Fruit fly (Drosophila melanogaster) whole organism, embryonic: ENCODE data around the gene Ilp7.

Experiments used
- Atf6 ChIP-seq: fragments of 200-800 bp; sonication (Bioruptor generic); IDR thresholded peaks from 2 replicates; pipeline ENCODE4 v1.3.6; 2022; ENCODE audit warnings: missing biosample characterization, missing genetic modification characterization
- CG10431 ChIP-seq: fragments of 200-800 bp; sonication (Bioruptor generic); optimal IDR thresholded peaks from 3 replicates; lab custom pipeline; 2018; ENCODE audit warnings: missing biosample characterization, mild to moderate bottlenecking, missing genetic modification characterization
- CG10565 ChIP-seq: fragments of 200-800 bp; sonication (Bioruptor generic); optimal IDR thresholded peaks from 3 replicates; lab custom pipeline; 2016; ENCODE audit warnings: missing biosample characterization, mild to moderate bottlenecking, missing genetic modification characterization
- CG11696 ChIP-seq: fragments of 200-800 bp; sonication (Bioruptor generic); IDR thresholded peaks from 2 replicates; pipeline ENCODE4 v1.3.6; 2022; ENCODE audit warnings: missing biosample characterization, missing genetic modification characterization
- CG13287 ChIP-seq: fragments of 200-800 bp; sonication (Bioruptor generic); IDR thresholded peaks from 2 replicates; pipeline ENCODE4 v1.3.6; 2022; ENCODE audit warnings: missing biosample characterization, missing genetic modification characterization; ENCODE audit not compliant: partially characterized antibody
- CG1602 ChIP-seq: fragments of 200-800 bp; sonication (Bioruptor generic); optimal IDR thresholded peaks from 3 replicates; lab custom pipeline; 2016; ENCODE audit warnings: missing biosample characterization, missing genetic modification characterization
- CG16813 ChIP-seq: fragments of 200-800 bp; sonication (Bioruptor generic); IDR thresholded peaks from 3 replicates; pipeline ENCODE4 v1.3.6; 2022; ENCODE audit warnings: missing biosample characterization, missing genetic modification characterization; ENCODE audit not compliant: partially characterized antibody
- CG17328 ChIP-seq: fragments of 200-800 bp; sonication (Bioruptor generic); IDR thresholded peaks from 2 replicates; pipeline ENCODE4 v1.3.6; 2022; ENCODE audit warnings: missing biosample characterization, missing genetic modification characterization
- CG17829 ChIP-seq: fragments of 200-800 bp; optimal IDR thresholded peaks from 2 replicates; lab custom pipeline; 2019; ENCODE audit warnings: missing biosample characterization, mild to moderate bottlenecking, missing genetic modification characterization, moderate library complexity
- CG18619 ChIP-seq: fragments of 200-800 bp; sonication (Bioruptor generic); optimal IDR thresholded peaks from 3 replicates; lab custom pipeline; 2017; ENCODE audit warnings: missing biosample characterization, mild to moderate bottlenecking, missing genetic modification characterization
- CG30431 ChIP-seq: fragments of 200-800 bp; sonication (Bioruptor generic); optimal IDR thresholded peaks from 2 replicates; lab custom pipeline; 2017; ENCODE audit warnings: missing biosample characterization, missing genetic modification characterization
- CG31224 ChIP-seq: fragments of 200-800 bp; sonication (Bioruptor generic); IDR thresholded peaks from 2 replicates; pipeline ENCODE4 v1.3.6; 2022; ENCODE audit warnings: missing biosample characterization, missing genetic modification characterization
- CG34376 ChIP-seq: fragments of 200-800 bp; sonication (Bioruptor generic); optimal IDR thresholded peaks from 2 replicates; lab custom pipeline; 2018; ENCODE audit warnings: missing biosample characterization, mild to moderate bottlenecking, missing genetic modification characterization
- CG3995 ChIP-seq: fragments of 200-800 bp; sonication (Bioruptor generic); optimal IDR thresholded peaks from 3 replicates; lab custom pipeline; 2016; ENCODE audit warnings: missing biosample characterization, missing genetic modification characterization
- CG43689 ChIP-seq: fragments of 200-800 bp; sonication (Bioruptor generic); IDR thresholded peaks from 2 replicates; pipeline ENCODE4 v1.3.6; 2022; ENCODE audit warnings: missing biosample characterization, missing genetic modification characterization
- CG4424 ChIP-seq: fragments of 200-800 bp; sonication (Bioruptor generic); optimal IDR thresholded peaks from 3 replicates; lab custom pipeline; 2016; ENCODE audit warnings: missing biosample characterization, missing genetic modification characterization
- CG4617 ChIP-seq: fragments of 200-800 bp; sonication (Bioruptor generic); optimal IDR thresholded peaks from 3 replicates; lab custom pipeline; 2016; ENCODE audit warnings: missing biosample characterization, missing genetic modification characterization, borderline replicate concordance
- CG4854 ChIP-seq: fragments of 200-800 bp; sonication (Bioruptor generic); optimal IDR thresholded peaks from 2 replicates; lab custom pipeline; 2016; ENCODE audit warnings: missing biosample characterization, missing genetic modification characterization, inconsistent platforms
- CG6254 ChIP-seq: fragments of 200-800 bp; sonication (Bioruptor generic); optimal IDR thresholded peaks from 3 replicates; lab custom pipeline; 2017; ENCODE audit warnings: mild to moderate bottlenecking, missing biosample characterization, missing genetic modification reagents, missing genetic modification characterization
- CG6654 ChIP-seq: fragments of 200-800 bp; sonication (Bioruptor generic); optimal IDR thresholded peaks from 2 replicates; lab custom pipeline; 2017; ENCODE audit warnings: missing biosample characterization, mild to moderate bottlenecking, missing genetic modification characterization
- CG8359 ChIP-seq: fragments of 200-800 bp; sonication (Bioruptor generic); optimal IDR thresholded peaks from 2 replicates; lab custom pipeline; 2017; ENCODE audit warnings: missing biosample characterization, mild to moderate bottlenecking, missing genetic modification characterization, borderline replicate concordance
- CoRest ChIP-seq: fragments of 200-800 bp; sonication (Bioruptor generic); optimal IDR thresholded peaks from 3 replicates; lab custom pipeline; 2018; ENCODE audit warnings: missing biosample characterization, mild to moderate bottlenecking, missing genetic modification characterization, moderate library complexity
- Dek ChIP-seq: fragments of 200-800 bp; sonication (Bioruptor generic); optimal IDR thresholded peaks from 3 replicates; lab custom pipeline; 2019; ENCODE audit warnings: missing biosample characterization, mild to moderate bottlenecking, missing genetic modification characterization, moderate library complexity
- Dll ChIP-seq: fragments of 200-800 bp; sonication (Bioruptor generic); IDR thresholded peaks from 4 replicates; pipeline ENCODE4 v1.3.6; 2022; ENCODE audit warnings: missing biosample characterization, missing genetic modification characterization; ENCODE audit not compliant: partially characterized antibody
- Eip74EF ChIP-seq, 2 experiments: fragments of 200-800 bp in 1 of 2; fragments of >200 bp in 1 of 2; sonication (Bioruptor generic) in 1 of 2; optimal IDR thresholded peaks; 2 replicates each; lab custom pipeline; 2017 to 2019; ENCODE audit warnings: missing biosample characterization in 2 of 2, missing genetic modification characterization in 2 of 2, mild to moderate bottlenecking in 1 of 2, moderate library complexity in 1 of 2
- Fer1 ChIP-seq: fragments of 200-800 bp; sonication (Bioruptor generic); optimal IDR thresholded peaks from 2 replicates; lab custom pipeline; 2017; ENCODE audit warnings: missing biosample characterization, mild to moderate bottlenecking, missing genetic modification characterization
- HLH54F ChIP-seq: fragments of 200-800 bp; sonication (Bioruptor generic); optimal IDR thresholded peaks from 3 replicates; lab custom pipeline; 2016; ENCODE audit warnings: missing biosample characterization, missing genetic modification characterization
- Hey ChIP-seq: fragments of 200-800 bp; sonication (Bioruptor generic); optimal IDR thresholded peaks from 3 replicates; lab custom pipeline; 2018; ENCODE audit warnings: missing biosample characterization, mild to moderate bottlenecking, missing genetic modification characterization
- Neu2 ChIP-seq: fragments of 200-800 bp; sonication (Bioruptor generic); optimal IDR thresholded peaks from 3 replicates; lab custom pipeline; 2016; ENCODE audit warnings: missing biosample characterization, missing genetic modification characterization, borderline replicate concordance
- Nf-YB ChIP-seq: fragments of 200-800 bp; sonication (Bioruptor generic); optimal IDR thresholded peaks from 3 replicates; lab custom pipeline; 2019; ENCODE audit warnings: missing biosample characterization, mild to moderate bottlenecking, missing genetic modification characterization, moderate library complexity
- Oaz ChIP-seq: fragments of 200-800 bp; sonication (Bioruptor generic); IDR thresholded peaks from 2 replicates; pipeline ENCODE4 v1.3.6; 2022; ENCODE audit warnings: missing biosample characterization, missing genetic modification characterization
- Poxn ChIP-seq: fragments of 200-800 bp; sonication (Bioruptor generic); IDR thresholded peaks from 2 replicates; pipeline ENCODE4 v1.3.6; 2022; ENCODE audit warnings: missing biosample characterization, missing genetic modification characterization
- Taf1 ChIP-seq: fragments of 200-800 bp; sonication (Bioruptor generic); IDR thresholded peaks from 2 replicates; pipeline ENCODE4 v1.3.6; 2022; ENCODE audit warnings: missing biosample characterization, missing genetic modification characterization
- Tbp ChIP-seq: fragments of >200 bp; optimal IDR thresholded peaks from 2 replicates; lab custom pipeline; 2018; ENCODE audit warnings: missing biosample characterization, missing genetic modification characterization
- ase ChIP-seq: fragments of 200-800 bp; sonication (Bioruptor generic); IDR thresholded peaks from 3 replicates; pipeline ENCODE4 v1.3.6; 2022; ENCODE audit warnings: missing biosample characterization, missing genetic modification characterization
- danr ChIP-seq: fragments of 200-800 bp; sonication (Bioruptor generic); IDR thresholded peaks from 2 replicates; pipeline ENCODE4 v1.3.6; 2022; ENCODE audit warnings: missing biosample characterization, missing genetic modification characterization
- dimm ChIP-seq: fragments of 200-800 bp; sonication (Bioruptor generic); IDR thresholded peaks from 2 replicates; pipeline ENCODE4 v1.3.6; 2022; ENCODE audit warnings: missing biosample characterization, missing genetic modification characterization
- disco-r ChIP-seq: fragments of 200-800 bp; sonication (Bioruptor generic); optimal IDR thresholded peaks from 2 replicates; lab custom pipeline; 2016; ENCODE audit warnings: missing biosample characterization, missing genetic modification characterization
- emc ChIP-seq: fragments of 200-800 bp; sonication (Bioruptor generic); optimal IDR thresholded peaks from 2 replicates; lab custom pipeline; 2016; ENCODE audit warnings: missing biosample characterization, missing genetic modification characterization
- gfzf ChIP-seq: fragments of 200-800 bp; sonication (Bioruptor generic); optimal IDR thresholded peaks from 2 replicates; lab custom pipeline; 2016; ENCODE audit warnings: missing biosample characterization, mild to moderate bottlenecking, missing genetic modification characterization, moderate library complexity
- hb ChIP-seq: fragments of 200-800 bp; sonication (Bioruptor generic); IDR thresholded peaks from 3 replicates; pipeline ENCODE4 v1.3.6; 2022; ENCODE audit warnings: missing biosample characterization, missing genetic modification characterization; ENCODE audit not compliant: partially characterized antibody
- hkb ChIP-seq, 2 experiments: fragments of 200-800 bp in 1 of 2; fragments of >200 bp in 1 of 2; sonication (Bioruptor generic) in 1 of 2; IDR thresholded peaks in 1 of 2; optimal IDR thresholded peaks in 1 of 2; 2 replicates each; pipeline versions ENCODE4 v1.3.6 to Lab custom; 2017 to 2022; ENCODE audit warnings: missing biosample characterization in 1 of 2, missing genetic modification characterization in 1 of 2
- insv ChIP-seq, 2 experiments: fragments of 200-800 bp; sonication (Bioruptor generic); optimal IDR thresholded peaks; 3 replicates each; lab custom pipeline; 2016 to 2018; ENCODE audit warnings: missing biosample characterization in 2 of 2, missing genetic modification characterization in 2 of 2
- jigr1 ChIP-seq: fragments of 200-800 bp; sonication (Bioruptor generic); IDR thresholded peaks from 3 replicates; pipeline ENCODE4 v1.3.6; 2022; ENCODE audit warnings: missing biosample characterization, missing genetic modification characterization
- lmd ChIP-seq: fragments of 200-800 bp; sonication (Bioruptor generic); IDR thresholded peaks from 2 replicates; pipeline ENCODE4 v1.3.6; 2022; ENCODE audit warnings: missing biosample characterization, missing genetic modification characterization
- peb ChIP-seq: fragments of 200-800 bp; sonication (Bioruptor generic); IDR thresholded peaks from 2 replicates; pipeline ENCODE4 v1.3.6; 2022; ENCODE audit warnings: missing biosample characterization, missing genetic modification characterization
- sob ChIP-seq: fragments of 200-800 bp; sonication (Bioruptor generic); IDR thresholded peaks from 2 replicates; pipeline ENCODE4 v1.3.6; 2022; ENCODE audit warnings: missing biosample characterization, missing genetic modification characterization
- tna ChIP-seq: fragments of 200-800 bp; sonication (Bioruptor generic); IDR thresholded peaks from 2 replicates; pipeline ENCODE4 v1.3.6; 2022; ENCODE audit warnings: missing biosample characterization, missing genetic modification characterization; ENCODE audit not compliant: partially characterized antibody
- yki ChIP-seq: fragments of >200 bp; optimal IDR thresholded peaks from 3 replicates; lab custom pipeline; 2018

Ilp7 gene

dm6 chrX:3677847-3678411 lies 10.5 kb downstream of the Ilp7 start (continued):
- peak in 1 of 2 experiments; percentile 85 for TF ChIP-seq Eip74EF (GFP tag; optimal IDR thresholded peaks at IDR 0.05; lab: Kevin White, UChicago)
- peak; percentile 78 for TF ChIP-seq lmd (GFP tag; lab: Robert Waterston, UW)
- no peak for TF ChIP-seq disco-r (GFP tag; lab: Kevin White, UChicago)
- TF ChIP-seq sob (GFP tag; lab: Robert Waterston, UW) = 0 out of 2 replicates have a peak, but pooled peaks have one; percentile 19
- peak; percentile 78 for TF ChIP-seq CG6254 (GFP tag; lab: Kevin White, UChicago)
- TF ChIP-seq Hey = no peak
- TF ChIP-seq Poxn (GFP tag; lab: Robert Waterston, UW) = no peak
- no peak for TF ChIP-seq jigr1
- peak; percentile 73 for TF ChIP-seq CG1602 (GFP tag; lab: Kevin White, UChicago)
- TF ChIP-seq ase (GFP tag; lab: Robert Waterston, UW) = peak; percentile 40; the same call in 2 of the 3 replicates
- TF ChIP-seq gfzf (GFP tag; lab: Kevin White, UChicago) = no peak
- TF ChIP-seq Atf6 (GFP tag; lab: Robert Waterston, UW) = no peak; the same call in 1 of the 2 replicates
- TF ChIP-seq Oaz (GFP tag; lab: Robert Waterston, UW) = no peak
- peak; percentile 81 for TF ChIP-seq CG4424
- peak; percentile 81 for TF ChIP-seq Dek (tag; lab: Kevin White, UChicago)
- no peak for TF ChIP-seq Dll (GFP tag; lab: Robert Waterston, UW)
- TF ChIP-seq CG11696 (GFP tag; lab: Robert Waterston, UW) = 0 out of 2 replicates have a peak, but pooled peaks have one; percentile 42
- TF ChIP-seq CG10565 = no peak
- TF ChIP-seq danr (GFP tag; lab: Robert Waterston, UW) = peak; percentile 54; the same call in 1 of the 2 replicates
- no peak for TF ChIP-seq CG13287 (GFP tag; lab: Robert Waterston, UW)
- no peak for TF ChIP-seq Tbp (GFP tag; lab: Kevin White, UChicago)
- TF ChIP-seq CG17328 (GFP tag; lab: Robert Waterston, UW) = peak; percentile 54
- no peak for TF ChIP-seq CG4854 (GFP tag; lab: Kevin White, UChicago)
- TF ChIP-seq CoRest (tag; lab: Kevin White, UChicago) = peak; percentile 93
- peak; percentile 76 for TF ChIP-seq yki (lab: Kevin White, UChicago)
- TF ChIP-seq insv (GFP tag; optimal IDR thresholded peaks at IDR 0.05; lab: Kevin White, UChicago) = no peak
- peak; percentile 77 for TF ChIP-seq CG6654 (GFP tag; lab: Kevin White, UChicago)
- 0 out of 2 replicates have a peak, but pooled peaks have one; percentile 39 for TF ChIP-seq CG31224 (GFP tag; lab: Robert Waterston, UW)
- peak; percentile 76 for TF ChIP-seq CG8359 (GFP tag; lab: Kevin White, UChicago)
- no peak for TF ChIP-seq CG4617
- no peak for TF ChIP-seq CG34376
- TF ChIP-seq HLH54F (GFP tag; lab: Kevin White, UChicago) = no peak
- no peak for TF ChIP-seq dimm (GFP tag; lab: Robert Waterston, UW)
- peak; percentile 74 for TF ChIP-seq Nf-YB (GFP tag; lab: Kevin White, UChicago)
- TF ChIP-seq Taf1 (GFP tag; lab: Robert Waterston, UW) = no peak
- TF ChIP-seq CG18619 (GFP tag; lab: Kevin White, UChicago) = peak; percentile 88
- peak; percentile 6 for TF ChIP-seq emc (GFP tag; lab: Kevin White, UChicago)
- no peak for TF ChIP-seq CG43689 (GFP tag; lab: Robert Waterston, UW)
- peak; percentile 65 for TF ChIP-seq CG10431 (GFP tag; lab: Kevin White, UChicago)
- no peak for TF ChIP-seq hkb (optimal IDR thresholded peaks at IDR 0.05; lab: Kevin White, UChicago)
- peak; percentile 74; the same call in 1 of the 2 replicates for TF ChIP-seq hkb (GFP tag; IDR thresholded peaks at IDR 0.05; lab: Robert Waterston, UW)
- TF ChIP-seq CG16813 (GFP tag; lab: Robert Waterston, UW) = no peak
- no peak for TF ChIP-seq Neu2 (GFP tag; lab: Kevin White, UChicago)
- TF ChIP-seq hb (GFP tag; lab: Robert Waterston, UW) = no peak
- TF ChIP-seq CG30431 (GFP tag; lab: Kevin White, UChicago) = peak; percentile 83
- peak; percentile 3 for TF ChIP-seq CG3995 (GFP tag; lab: Kevin White, UChicago)
- no peak for TF ChIP-seq peb (GFP tag; lab: Robert Waterston, UW)
- no peak for TF ChIP-seq tna (GFP tag; lab: Robert Waterston, UW)
- peak; percentile 79 for TF ChIP-seq Fer1 (GFP tag; lab: Kevin White, UChicago)
- peak; percentile 88 for TF ChIP-seq CG17829 (tag; lab: Kevin White, UChicago)
